Worm (Caenorhabditis elegans) whole organism, L4/young adult: Measurements from ENCODE around the gene ctf-4.

Experiments used
- dao-5 ChIP-seq: sonication (generic microtip); optimal IDR thresholded peaks from 2 replicates; lab custom pipeline; 2016; ENCODE audit warnings: missing genotype, missing genetic modification characterization, moderate library complexity, missing compliant biosample characterization
- him-1 ChIP-seq: sonication (generic microtip); optimal IDR thresholded peaks from 2 replicates; lab custom pipeline; 2016; ENCODE audit warnings: missing genotype, missing genetic modification reagents, missing genetic modification characterization, missing compliant biosample characterization

DNA sequence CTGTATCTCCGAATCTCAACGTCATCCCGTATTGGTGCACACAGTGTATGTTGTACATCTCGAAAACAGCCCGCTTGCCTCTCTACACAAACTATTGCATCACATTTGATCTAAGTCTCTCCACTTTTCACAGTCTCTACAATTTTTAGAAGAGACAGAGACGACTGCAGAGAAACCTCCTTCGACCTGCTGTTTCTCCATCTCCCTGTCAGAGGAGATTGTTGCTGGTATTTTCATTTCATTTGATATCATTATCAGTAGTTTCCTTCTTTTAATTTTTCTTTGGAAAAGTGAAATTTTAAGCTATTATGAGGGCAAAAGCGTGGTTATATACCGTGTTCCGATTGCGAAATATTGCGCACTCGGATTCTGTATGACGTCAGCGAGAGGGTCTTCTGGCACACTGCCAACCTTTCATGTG is 24.8 kb downstream of the ctf-4 start:
- no peak for TF ChIP-seq dao-5 (tag; lab: Kevin White, UChicago)
- TF ChIP-seq him-1 (tag; lab: Kevin White, UChicago), result no peak
